Fruit fly (Drosophila melanogaster): ENCODE data around the gene CG5126.

- TF ChIP-seq usp (GFP tag; optimal IDR thresholded peaks at IDR 0.05) (no peak), EcR (GFP tag; optimal IDR thresholded peaks at IDR 0.05) (no peak), CG8478 (optimal IDR thresholded peaks at IDR 0.05) (no peak), psq (optimal IDR thresholded peaks at IDR 0.05) (no peak), Dll (optimal IDR thresholded peaks at IDR 0.05) (no peak), pan (optimal IDR thresholded peaks at IDR 0.05) (no peak)
These were observed 27.1 kb downstream of the CG5126 start for dm6 chr2L:1156592-1157249.

Data from whole organism.